Worm (Caenorhabditis elegans): Measurements from ENCODE around the gene ncr-1.

ncr-1 gene

DNA sequence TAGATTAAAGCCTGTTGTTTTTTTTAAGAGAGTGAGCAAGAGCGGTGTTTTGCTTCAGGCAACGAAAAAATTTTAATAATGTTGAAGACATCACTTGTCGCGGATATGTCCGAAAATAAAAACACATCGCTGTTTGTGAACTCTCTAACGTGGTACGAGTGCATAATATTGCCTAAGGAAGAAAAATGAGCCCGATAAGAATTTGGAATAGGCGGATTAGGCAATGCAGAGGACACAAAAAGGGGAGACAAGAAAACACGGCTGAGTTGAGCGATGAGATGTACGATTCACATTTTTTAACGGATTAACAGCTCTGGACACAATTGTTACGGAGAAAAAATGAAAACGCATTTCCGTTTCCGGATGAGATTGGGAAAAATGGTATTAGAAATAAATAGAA is 61.3 kb downstream of the ncr-1 start:
- TF ChIP-seq scrt-1 (GFP tag; IDR thresholded peaks at IDR 0.05) (no peak), pes-1 (GFP tag; IDR thresholded peaks at IDR 0.05) (no peak), tra-4 (tag; optimal IDR thresholded peaks at IDR 0.05) (no peak), ama-1 (optimal IDR thresholded peaks at IDR 0.05) (no peak), tbx-11 (GFP tag; IDR thresholded peaks at IDR 0.05) (no peak), F13C5.2 (tag; optimal IDR thresholded peaks at IDR 0.05) (no peak), sea-1 (GFP tag; conservative IDR thresholded peaks at IDR 0.05) (no peak), B0310.2 (tag; optimal IDR thresholded peaks at IDR 0.05) (no peak), ets-7 (tag; optimal IDR thresholded peaks at IDR 0.05) (no peak)

DNA sequence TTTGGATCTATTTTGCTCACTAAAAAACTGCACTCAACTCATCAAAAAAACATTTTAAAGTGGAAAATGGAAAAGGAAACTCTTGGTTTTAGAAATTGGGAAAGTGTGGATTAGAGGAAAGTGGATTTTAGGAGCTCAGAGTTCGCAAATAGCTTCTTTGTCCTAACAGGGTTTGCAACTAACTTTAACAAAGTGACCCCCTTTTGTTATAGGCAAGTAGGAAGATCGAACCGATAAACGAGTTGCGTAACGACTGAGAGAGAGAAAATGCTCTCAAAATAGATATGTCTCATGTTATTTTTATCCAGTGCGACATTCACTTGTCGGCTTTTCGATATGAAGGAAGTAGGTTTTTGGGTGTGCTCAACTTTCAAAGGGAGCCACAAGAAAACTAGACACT is 62.2 kb downstream of the ncr-1 start:
- TF ChIP-seq ets-7 (tag; optimal IDR thresholded peaks at IDR 0.05) (no peak), ceh-36 (tag; optimal IDR thresholded peaks at IDR 0.05) (no peak), tbx-37 (GFP tag; conservative IDR thresholded peaks at IDR 0.05) (no peak), hmbx-1 (tag; optimal IDR thresholded peaks at IDR 0.05) (no peak), sea-1 (GFP tag; conservative IDR thresholded peaks at IDR 0.05) (no peak)

DNA sequence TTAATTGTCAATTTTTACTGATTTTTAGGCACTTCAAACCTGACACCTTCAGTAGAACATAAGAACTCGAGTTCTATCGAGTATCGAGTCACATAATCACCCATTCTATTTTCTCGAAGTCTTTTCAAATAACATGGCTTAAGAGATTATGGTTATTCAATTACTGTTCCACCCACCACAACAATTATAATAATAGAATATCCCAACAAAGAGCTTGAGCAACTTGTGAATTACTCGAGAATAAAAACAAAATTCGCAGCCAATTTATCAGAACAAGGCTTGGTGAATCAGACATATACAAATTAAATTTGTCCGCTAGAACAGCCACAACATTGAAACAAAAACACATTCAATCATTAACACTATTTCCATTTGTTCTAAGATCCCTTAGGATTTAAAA is 64.4 kb downstream of the ncr-1 start:
- TF ChIP-seq tbx-37 (GFP tag; conservative IDR thresholded peaks at IDR 0.05) (no peak), tra-4 (tag; optimal IDR thresholded peaks at IDR 0.05) (no peak), ceh-36 (tag; optimal IDR thresholded peaks at IDR 0.05) (no peak), B0310.2 (tag; optimal IDR thresholded peaks at IDR 0.05) (no peak), tbx-11 (GFP tag; IDR thresholded peaks at IDR 0.05) (no peak), F13C5.2 (tag; optimal IDR thresholded peaks at IDR 0.05) (no peak), hmg-4 (GFP tag; optimal IDR thresholded peaks at IDR 0.05) (no peak), sea-1 (GFP tag; conservative IDR thresholded peaks at IDR 0.05) (no peak), hmbx-1 (tag; optimal IDR thresholded peaks at IDR 0.05) (no peak), ets-7 (tag; optimal IDR thresholded peaks at IDR 0.05) (no peak), scrt-1 (GFP tag; IDR thresholded peaks at IDR 0.05) (no peak)

Data from whole organism, early embryonic.